Fruit fly (Drosophila melanogaster) whole organism: ENCODE results near the gene pinta.

Experiments used
- CG8478 ChIP-seq: fragments of >200 bp; optimal IDR thresholded peaks from 2 replicates; lab custom pipeline; 2018; ENCODE audit warnings: inconsistent platforms
- Dll ChIP-seq: fragments of >200 bp; optimal IDR thresholded peaks from 2 replicates; lab custom pipeline; 2017
- EcR ChIP-seq, 2 experiments: fragments of >200 bp; optimal IDR thresholded peaks; 2 replicates each; lab custom pipeline; 2017; ENCODE audit warnings: missing biosample characterization in 2 of 2, missing genetic modification characterization in 2 of 2, missing genetic modification reagents in 2 of 2
- psq ChIP-seq: fragments of >200 bp; optimal IDR thresholded peaks from 2 replicates; lab custom pipeline; 2017
- usp ChIP-seq: fragments of >200 bp; optimal IDR thresholded peaks from 2 replicates; lab custom pipeline; 2017; ENCODE audit warnings: missing biosample characterization, missing genetic modification characterization, mixed read lengths

- TF ChIP-seq EcR (GFP tag; optimal IDR thresholded peaks at IDR 0.05; lab: Kevin White, UChicago) (no peak), Dll (lab: Kevin White, UChicago) (no peak), psq (lab: Kevin White, UChicago) (no peak), CG8478 (lab: Kevin White, UChicago) (no peak), usp (GFP tag; lab: Kevin White, UChicago) (no peak)
These were observed 31.3 kb upstream of the pinta start for dm6 chr3R:22456007-22456406.
